Worm (Caenorhabditis elegans): ENCODE results near the gene ZC21.10.

ZC21.10 gene

ce11 chrIII:8556836-8557385 is 27.0 kb downstream of the ZC21.10 start, which contains the start of gene C02D5.2 (continued):
- TF ChIP-seq jun-1 (tag; optimal IDR thresholded peaks at IDR 0.05): no peak
- peak; percentile 27 for TF ChIP-seq elt-2 (tag; optimal IDR thresholded peaks at IDR 0.05)

ce11 chrIII:8560398-8560797 is 30.5 kb downstream of the ZC21.10 start:
- TF ChIP-seq ztf-4 (tag; optimal IDR thresholded peaks at IDR 0.05): no peak

- no peak for TF ChIP-seq zag-1 (tag; optimal IDR thresholded peaks at IDR 0.05)
Observed at ce11 chrIII:8560836-8561235, 31.0 kb downstream of the ZC21.10 start, which contains the start of gene acdh-6. Gene acdh-6, plus strand, starts transcription at chrIII:8561136.

- TF ChIP-seq R02D3.7 (tag; optimal IDR thresholded peaks at IDR 0.05): no peak
Observed at ce11 chrIII:8564372-8564771, 34.5 kb downstream of the ZC21.10 start.

ce11 chrIII:8570289-8570688 is 40.4 kb downstream of the ZC21.10 start:
- TF ChIP-seq hmg-11 (tag; optimal IDR thresholded peaks at IDR 0.05): no peak
- no peak for TF ChIP-seq unc-39 (tag; optimal IDR thresholded peaks at IDR 0.05)

- no peak for TF ChIP-seq nhr-77 (tag; optimal IDR thresholded peaks at IDR 0.05)
- peak; percentile 35 for TF ChIP-seq nhr-25 (tag; optimal IDR thresholded peaks at IDR 0.05)
- no peak for TF ChIP-seq ama-1 (optimal IDR thresholded peaks at IDR 0.05)
Observed at ce11 chrIII:8571845-8572244, 42.0 kb downstream of the ZC21.10 start.

ce11 chrIII:8573301-8573700 is 43.4 kb downstream of the ZC21.10 start:
- TF ChIP-seq pqm-1 (tag; optimal IDR thresholded peaks at IDR 0.05) (no peak), egl-5 (tag; optimal IDR thresholded peaks at IDR 0.05) (no peak), lin-39 (tag; optimal IDR thresholded peaks at IDR 0.05) (no peak), pha-4 (tag; optimal IDR thresholded peaks at IDR 0.05) (no peak), snpc-4 (tag; optimal IDR thresholded peaks at IDR 0.05) (no peak), fkh-2 (tag; optimal IDR thresholded peaks at IDR 0.05) (no peak), nhr-12 (tag; optimal IDR thresholded peaks at IDR 0.05) (no peak), nhr-28 (tag; optimal IDR thresholded peaks at IDR 0.05) (no peak), skn-1 (tag; optimal IDR thresholded peaks at IDR 0.05) (no peak), jun-1 (tag; optimal IDR thresholded peaks at IDR 0.05) (no peak), nhr-25 (tag; optimal IDR thresholded peaks at IDR 0.05) (no peak), elt-3 (tag; optimal IDR thresholded peaks at IDR 0.05) (no peak), elt-1 (tag; optimal IDR thresholded peaks at IDR 0.05) (no peak)

ce11 chrIII:8573869-8574268 is 44.0 kb downstream of the ZC21.10 start:
- TF ChIP-seq nhr-12 (tag; optimal IDR thresholded peaks at IDR 0.05) (no peak), elt-1 (tag; optimal IDR thresholded peaks at IDR 0.05) (peak; percentile 96), nhr-23 (tag; optimal IDR thresholded peaks at IDR 0.05) (peak; percentile 67)

- TF ChIP-seq nhr-28 (tag; optimal IDR thresholded peaks at IDR 0.05) (no peak), nhr-23 (tag; optimal IDR thresholded peaks at IDR 0.05) (peak; percentile 19)
Observed at ce11 chrIII:8574299-8574698, 44.4 kb downstream of the ZC21.10 start.

- TF ChIP-seq elt-1 (tag; optimal IDR thresholded peaks at IDR 0.05) (peak; percentile 51), nhr-11 (tag; optimal IDR thresholded peaks at IDR 0.05) (no peak), jun-1 (tag; optimal IDR thresholded peaks at IDR 0.05) (no peak), nhr-25 (tag; optimal IDR thresholded peaks at IDR 0.05) (no peak), snpc-4 (tag; optimal IDR thresholded peaks at IDR 0.05) (peak; percentile 71), nhr-237 (tag; optimal IDR thresholded peaks at IDR 0.05) (no peak), ZK546.5 (tag; optimal IDR thresholded peaks at IDR 0.05) (no peak), nhr-23 (tag; optimal IDR thresholded peaks at IDR 0.05) (peak; percentile 93)
Observed at ce11 chrIII:8575359-8576101, 45.7 kb downstream of the ZC21.10 start.
